Fruit fly (Drosophila melanogaster) whole organism, prepupa: ENCODE results near the gene CG2794.

Experiments used
- Blimp-1 ChIP-seq: fragments of 200-800 bp; sonication (Bioruptor generic); optimal IDR thresholded peaks from 3 replicates; lab custom pipeline; 2017; ENCODE audit warnings: missing biosample characterization, missing genetic modification characterization, mild to moderate bottlenecking, moderate library complexity, missing genetic modification reagents
- CG11294 ChIP-seq: fragments of 200-800 bp; sonication (Bioruptor generic); IDR thresholded peaks from 2 replicates; pipeline ENCODE4 v1.3.6; 2022; ENCODE audit warnings: missing biosample characterization, missing genetic modification characterization
- CG3919 ChIP-seq: fragments of 200-800 bp; sonication (Bioruptor generic); optimal IDR thresholded peaks from 3 replicates; lab custom pipeline; 2016; ENCODE audit warnings: missing biosample characterization, missing genetic modification characterization
- CG6854 ChIP-seq: fragments of 200-800 bp; sonication (Bioruptor generic); optimal IDR thresholded peaks from 2 replicates; lab custom pipeline; 2017; ENCODE audit warnings: missing biosample characterization, mild to moderate bottlenecking, missing genetic modification characterization
- Gug ChIP-seq: fragments of 200-800 bp; sonication (Bioruptor generic); IDR thresholded peaks from 2 replicates; pipeline ENCODE4 v1.3.6; 2022; ENCODE audit warnings: missing biosample characterization, missing genetic modification characterization
- Lpt ChIP-seq: fragments of 200-800 bp; sonication (Bioruptor generic); optimal IDR thresholded peaks from 3 replicates; lab custom pipeline; 2016; ENCODE audit warnings: missing biosample characterization, missing genetic modification characterization
- Sox15 ChIP-seq: fragments of 200-800 bp; sonication (Bioruptor generic); optimal IDR thresholded peaks from 3 replicates; lab custom pipeline; 2016; ENCODE audit warnings: missing biosample characterization, missing genetic modification characterization
- cyc ChIP-seq: fragments of 200-800 bp; sonication (Bioruptor generic); optimal IDR thresholded peaks from 3 replicates; lab custom pipeline; 2016; ENCODE audit warnings: missing biosample characterization, missing genetic modification characterization
- dsx ChIP-seq: fragments of 200-800 bp; optimal IDR thresholded peaks from 3 replicates; lab custom pipeline; 2019; ENCODE audit warnings: missing biosample characterization, mild to moderate bottlenecking, missing genetic modification characterization, moderate library complexity; ENCODE audit not compliant: poor library complexity, severe bottlenecking
- fd85E ChIP-seq: fragments of 200-800 bp; sonication (Bioruptor generic); optimal IDR thresholded peaks from 3 replicates; lab custom pipeline; 2016; ENCODE audit warnings: missing biosample characterization, missing genetic modification characterization
- svp ChIP-seq: fragments of 200-800 bp; sonication (Bioruptor generic); peaks from one replicate; lab custom pipeline; 2016; ENCODE audit warnings: missing biosample characterization, missing genetic modification characterization

- TF ChIP-seq Gug (GFP tag; lab: Robert Waterston, UW) (no peak), svp (no peak), Sox15 (GFP tag; lab: Kevin White, UChicago) (no peak), Blimp-1 (no peak), cyc (GFP tag; lab: Kevin White, UChicago) (no peak), CG11294 (GFP tag; lab: Robert Waterston, UW) (no peak), CG6854 (GFP tag; lab: Kevin White, UChicago) (no peak), CG3919 (GFP tag; lab: Kevin White, UChicago) (no peak), Lpt (peak; percentile 75), fd85E (GFP tag; lab: Kevin White, UChicago) (no peak), dsx (GFP tag; lab: Kevin White, UChicago) (no peak)
Measured at dm6 chr2L:563314-563713, 649 bp upstream of the CG2794 start.
